Fruit fly (Drosophila melanogaster): ENCODE results near the gene CG3062.

Gene CG3062

DNA sequence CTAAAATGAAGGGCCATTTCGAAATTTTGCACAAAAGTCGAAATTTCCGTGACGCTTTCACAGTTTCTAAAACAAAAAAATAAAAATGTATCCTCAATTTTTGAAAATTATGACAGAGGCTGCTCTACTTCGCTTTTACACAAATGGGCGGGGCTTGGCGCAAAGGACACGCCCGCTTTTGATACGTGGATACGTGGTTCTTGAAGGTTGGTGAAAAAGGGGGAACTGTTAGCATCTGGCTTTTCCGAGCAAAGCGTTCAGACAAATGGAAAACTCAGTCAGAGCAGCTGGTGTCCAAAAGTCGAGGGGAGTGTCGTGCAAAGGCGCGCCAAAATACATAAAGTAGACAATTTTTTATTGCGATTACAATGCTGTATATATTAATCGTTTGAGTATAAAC, at the start of gene CG3062:
Gene CG3062 (minus strand): TSS at position 101 of the 400 bp plus-strand sequence.
- no peak for TF ChIP-seq CG17801 (GFP tag; optimal IDR thresholded peaks at IDR 0.05; ENCODE audit: partially characterized antibody)

DNA sequence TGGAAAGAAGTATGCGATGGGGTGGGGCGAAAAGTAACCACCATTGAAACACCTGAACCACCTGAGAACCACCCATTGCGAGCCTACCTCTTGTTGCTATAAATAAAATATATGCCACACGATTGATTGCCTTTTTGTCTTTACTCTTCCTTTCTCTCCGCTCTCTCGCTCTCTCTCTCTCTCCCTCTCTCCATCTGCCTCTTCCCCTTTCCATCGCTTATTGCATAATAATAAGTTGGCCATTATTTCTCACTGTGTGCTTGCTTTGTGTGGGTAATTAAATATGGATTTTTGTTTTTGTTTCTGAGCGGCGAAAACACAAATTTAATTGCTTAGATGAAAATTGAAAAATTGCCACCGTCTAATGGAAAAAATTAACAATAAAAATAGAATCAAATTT, 49.4 kb upstream of the CG3062 start:
- no peak for TF ChIP-seq CG17801 (GFP tag; optimal IDR thresholded peaks at IDR 0.05; ENCODE audit: partially characterized antibody)

DNA sequence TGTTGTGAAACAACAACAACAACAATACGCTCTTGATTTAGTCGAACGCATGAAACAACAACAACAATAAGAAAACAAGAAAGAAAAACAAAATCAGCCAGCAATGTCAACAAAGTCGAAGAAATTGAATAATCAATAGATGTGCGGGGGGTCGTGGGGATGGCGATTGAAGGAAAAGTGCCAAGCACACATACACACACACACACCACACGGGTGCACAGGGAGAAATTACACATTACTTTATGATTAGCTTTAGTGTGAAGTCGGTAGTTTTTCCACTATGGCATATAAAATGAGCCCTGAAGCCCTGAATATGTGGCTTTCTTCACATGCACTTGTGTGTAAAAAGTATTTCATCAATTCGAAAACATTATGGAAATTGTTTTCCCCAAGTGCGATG, 48.3 kb upstream of the CG3062 start:
- TF ChIP-seq CG17801 (GFP tag; optimal IDR thresholded peaks at IDR 0.05; ENCODE audit: partially characterized antibody), result no peak

DNA sequence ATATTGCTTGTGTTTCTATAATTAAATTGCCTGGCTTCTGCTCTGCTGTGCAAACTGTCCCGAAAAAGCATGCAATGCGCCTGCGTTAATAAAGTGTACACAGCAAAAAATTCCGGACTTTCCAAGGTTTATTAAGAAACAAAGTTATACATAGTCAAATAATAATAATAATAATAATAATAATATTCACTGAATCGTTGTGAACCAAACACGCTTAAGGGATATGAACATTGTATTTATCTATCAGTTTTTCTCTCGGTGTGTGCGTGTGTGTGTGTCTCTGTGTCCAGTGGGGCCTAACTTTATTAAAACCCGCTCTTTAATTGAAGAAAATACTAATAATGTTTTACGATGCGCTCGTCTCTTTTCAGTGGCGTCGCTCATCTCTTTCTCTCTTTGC, 46.6 kb upstream of the CG3062 start:
- TF ChIP-seq CG17801 (GFP tag; optimal IDR thresholded peaks at IDR 0.05; ENCODE audit: partially characterized antibody), result no peak

DNA sequence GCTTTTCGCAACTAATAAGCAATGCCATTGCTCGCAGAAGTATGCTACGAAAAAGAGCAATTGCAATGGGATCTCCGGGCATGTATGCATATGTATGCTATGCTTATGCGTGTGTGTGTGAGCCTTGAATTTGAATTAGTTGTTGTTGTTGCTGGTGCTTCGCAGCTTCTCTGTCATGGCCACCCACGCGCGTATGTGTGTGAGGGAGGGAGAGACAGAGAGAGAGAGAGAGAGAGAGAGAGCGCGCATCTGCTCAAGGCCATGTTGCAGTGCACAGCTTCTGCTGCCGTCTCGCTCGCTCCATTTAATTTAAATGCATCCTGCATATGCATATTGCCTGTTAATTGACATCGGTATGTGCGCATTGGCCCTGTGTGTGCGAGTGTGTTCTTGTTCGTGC, 46.1 kb upstream of the CG3062 start:
- no peak for TF ChIP-seq CG17801 (GFP tag; optimal IDR thresholded peaks at IDR 0.05; ENCODE audit: partially characterized antibody)

DNA sequence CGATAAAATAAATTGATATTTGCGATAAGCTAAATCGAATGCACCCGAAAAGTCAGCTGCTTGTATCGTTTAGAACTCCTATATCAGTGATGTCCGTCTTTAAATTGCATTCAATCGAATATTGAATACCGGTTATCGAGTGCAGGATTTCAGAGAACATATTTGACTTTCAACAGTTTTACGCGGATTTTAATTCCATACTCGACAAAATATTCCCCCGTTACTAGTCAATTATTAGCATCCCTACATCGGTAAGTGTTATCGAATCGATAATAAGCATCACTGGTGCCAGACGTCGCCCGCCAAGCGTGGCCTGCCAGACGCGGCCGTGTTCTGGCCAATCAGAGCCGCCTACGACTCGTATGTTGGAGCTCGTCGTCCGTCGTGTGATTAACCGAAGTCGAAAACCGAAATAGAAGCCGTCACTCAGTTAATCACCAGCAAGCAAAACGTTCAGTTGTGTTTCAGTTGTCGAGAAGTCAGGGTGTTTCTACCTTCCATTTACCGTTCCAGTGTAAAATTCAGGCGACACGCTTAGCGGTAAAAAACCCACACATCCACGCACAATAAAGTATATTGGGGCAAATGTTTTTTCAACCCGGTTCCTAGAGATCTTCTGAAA, 43.2 kb upstream of the CG3062 start, which contains the start of gene ctp:
Gene ctp (plus strand): TSS at position 23 of the 622 bp plus-strand sequence.
- TF ChIP-seq CG17801 (GFP tag; optimal IDR thresholded peaks at IDR 0.05; ENCODE audit: partially characterized antibody), result peak; percentile 81

DNA sequence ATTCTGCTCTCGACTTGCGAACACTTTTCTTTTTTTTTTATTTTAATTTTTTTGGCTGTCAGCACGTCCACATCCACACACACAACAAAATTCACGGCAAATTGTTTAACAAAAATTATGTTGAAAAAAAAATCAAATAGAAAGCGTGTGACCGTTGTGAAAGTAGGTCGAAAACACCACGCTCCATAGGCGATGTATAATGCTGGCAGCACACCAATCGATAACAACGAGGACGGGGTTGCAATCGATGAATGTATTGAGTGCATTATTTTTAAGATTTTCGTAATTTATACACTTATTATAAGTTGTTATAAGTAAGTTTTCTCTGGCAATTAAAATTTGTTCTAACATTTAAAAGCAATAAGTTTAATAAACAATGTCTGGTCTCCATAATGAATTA, 42.1 kb upstream of the CG3062 start, which contains the start of gene Pp2C1:
Gene Pp2C1 (minus strand): TSS at position 181 of the 400 bp plus-strand sequence.
- no peak for TF ChIP-seq CG17801 (GFP tag; optimal IDR thresholded peaks at IDR 0.05; ENCODE audit: partially characterized antibody)

DNA sequence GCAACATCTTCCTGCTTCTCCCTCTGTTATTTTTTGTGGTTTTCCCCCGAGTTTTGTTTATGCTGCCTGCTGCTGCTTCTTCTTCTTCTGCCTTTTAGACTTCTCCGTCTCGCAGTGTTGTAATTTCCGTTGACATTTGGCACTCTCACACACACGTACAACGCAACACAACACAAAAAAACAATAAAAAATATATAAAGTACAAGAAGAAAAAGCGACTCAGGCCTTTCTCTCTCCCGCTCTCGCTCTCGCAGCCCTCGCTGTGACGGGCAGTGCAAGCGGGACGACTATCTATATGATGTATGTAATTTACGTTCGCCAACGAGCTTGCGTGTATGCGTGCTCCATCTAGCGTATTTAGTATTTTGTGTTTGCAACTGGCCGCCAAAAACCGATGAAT, 41.5 kb upstream of the CG3062 start:
- peak; percentile 94 for TF ChIP-seq CG17801 (GFP tag; optimal IDR thresholded peaks at IDR 0.05; ENCODE audit: partially characterized antibody)

DNA sequence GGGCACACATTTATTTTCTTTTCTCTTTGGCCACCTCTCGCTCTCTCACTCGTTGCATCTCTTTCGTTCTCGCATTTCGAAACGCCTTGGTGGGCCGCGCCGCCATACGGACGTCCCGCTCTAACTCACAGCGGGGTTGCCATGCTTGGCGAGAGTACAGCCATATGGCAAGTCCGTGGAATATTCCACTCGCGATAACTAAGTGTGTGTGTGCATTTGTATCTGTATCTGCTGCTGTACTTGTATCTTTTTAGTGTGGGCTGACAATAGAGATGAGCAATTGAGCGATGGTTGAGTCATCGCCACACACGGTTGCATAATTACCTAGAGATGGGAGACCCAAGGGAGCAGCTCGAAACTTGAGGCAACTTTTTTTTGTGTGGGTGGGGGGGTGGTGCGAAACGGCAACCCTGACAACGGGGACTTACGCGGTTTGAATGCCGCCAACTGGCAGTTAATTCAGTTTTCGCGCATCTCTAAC, 39.8 kb upstream of the CG3062 start:
- TF ChIP-seq CG17801 (GFP tag; optimal IDR thresholded peaks at IDR 0.05; ENCODE audit: partially characterized antibody), result peak; percentile 86

DNA sequence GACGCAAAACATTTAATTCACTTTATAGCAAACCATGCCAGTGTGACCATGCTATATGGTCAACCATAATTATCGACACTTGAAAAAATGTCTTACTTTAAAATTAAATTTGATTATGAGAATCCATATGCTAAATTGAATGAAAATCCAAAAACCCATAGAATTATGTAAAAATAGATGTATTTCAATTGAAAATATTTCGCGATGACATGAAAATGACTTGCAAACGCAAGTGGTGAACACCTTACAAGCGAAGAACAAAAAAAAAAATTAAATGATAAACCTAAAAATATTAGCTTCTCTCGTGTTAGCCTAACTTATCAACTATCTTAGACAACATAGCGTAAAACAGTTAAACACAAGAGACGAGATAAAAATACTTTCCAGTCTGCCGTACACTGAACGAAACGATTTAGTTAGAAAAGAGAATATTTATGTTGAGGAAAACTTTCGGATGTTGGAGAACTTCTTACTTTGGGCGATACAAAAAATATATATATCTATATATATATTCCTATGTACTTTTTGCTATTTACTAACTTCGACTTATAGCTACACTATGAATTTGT, 35.2 kb upstream of the CG3062 start:
- TF ChIP-seq CG17801 (GFP tag; optimal IDR thresholded peaks at IDR 0.05; ENCODE audit: partially characterized antibody), result peak; percentile 57

DNA sequence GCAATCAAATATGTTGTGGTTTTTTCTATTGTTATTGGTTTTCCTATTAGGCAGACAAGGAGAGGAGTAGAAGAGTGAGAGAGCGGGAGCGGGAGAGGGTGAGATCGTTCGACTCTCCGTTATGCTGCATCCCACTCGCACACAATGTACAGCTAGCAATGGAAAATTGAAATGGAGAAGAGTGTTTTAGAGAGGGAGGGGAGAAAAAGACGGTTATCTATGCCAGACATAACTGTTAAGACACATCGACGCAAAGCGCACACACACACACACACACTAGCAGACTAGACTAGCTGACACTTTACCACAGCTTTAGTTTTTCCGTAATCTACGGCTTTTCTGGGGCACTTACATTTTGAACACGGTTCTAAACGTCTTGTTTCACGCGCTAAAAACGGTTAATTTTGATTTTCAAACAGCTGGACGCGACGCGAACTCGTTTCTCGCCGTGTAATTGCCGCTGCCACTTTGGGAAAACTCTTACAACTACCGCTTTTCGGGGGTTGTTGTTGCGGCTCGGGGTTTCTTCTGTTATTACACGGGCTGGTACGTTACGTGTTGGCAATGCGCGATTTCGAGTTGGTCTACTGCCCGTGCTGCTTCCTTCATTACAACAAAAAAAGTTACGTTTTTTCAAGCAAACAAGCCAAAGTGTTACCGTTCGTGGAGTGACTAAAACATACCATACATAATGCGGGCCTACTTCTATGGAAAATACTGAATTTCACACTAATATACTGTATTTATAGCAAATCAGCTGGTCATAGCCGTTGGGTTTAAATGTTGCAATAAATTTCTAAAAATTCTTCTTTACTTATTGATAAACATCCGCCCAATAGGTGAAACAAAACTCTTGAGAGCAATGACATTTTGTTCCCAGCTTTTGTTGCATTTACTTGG, 34.5 kb upstream of the CG3062 start, which contains the start of gene fzr:
Gene fzr (minus strand): TSS at position 625 of the 900 bp plus-strand sequence.
- no peak for TF ChIP-seq CG17801 (GFP tag; optimal IDR thresholded peaks at IDR 0.05; ENCODE audit: partially characterized antibody)

DNA sequence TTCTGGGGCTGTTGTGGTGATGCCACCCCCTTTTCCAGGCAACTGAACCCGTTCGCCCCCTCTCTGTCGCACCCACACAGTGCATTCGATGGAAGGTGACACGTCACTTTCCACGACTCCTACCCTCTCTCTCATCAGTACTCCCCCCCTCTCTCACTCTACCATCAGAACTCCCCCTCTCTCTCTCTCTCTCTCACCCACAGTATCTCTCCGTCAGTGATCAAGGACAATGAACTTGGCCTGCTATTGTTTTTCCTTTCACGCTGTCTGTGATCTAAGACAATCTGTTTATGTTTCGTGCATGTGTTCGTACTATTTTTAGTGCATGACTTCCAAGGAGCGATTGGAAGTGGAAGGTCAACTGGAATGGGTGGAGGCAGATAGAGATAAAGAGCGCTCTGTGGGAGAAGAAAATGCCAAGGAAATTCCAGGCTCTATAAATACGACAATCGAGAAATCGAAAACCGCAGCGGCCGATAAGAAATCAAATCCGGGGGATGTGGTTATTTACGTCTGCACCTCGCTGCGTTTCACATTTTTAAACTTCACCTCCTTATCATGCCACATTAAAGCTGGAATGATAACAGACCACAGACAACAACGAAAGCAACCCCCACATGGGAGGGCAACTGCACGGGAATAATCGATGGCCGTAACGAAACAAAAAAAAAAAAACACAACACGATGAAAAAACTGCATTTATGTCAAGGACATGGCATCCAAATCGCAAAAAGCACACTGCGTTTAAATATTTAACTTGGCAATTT, 33.7 kb upstream of the CG3062 start:
- no peak for TF ChIP-seq CG17801 (GFP tag; optimal IDR thresholded peaks at IDR 0.05; ENCODE audit: partially characterized antibody)

DNA sequence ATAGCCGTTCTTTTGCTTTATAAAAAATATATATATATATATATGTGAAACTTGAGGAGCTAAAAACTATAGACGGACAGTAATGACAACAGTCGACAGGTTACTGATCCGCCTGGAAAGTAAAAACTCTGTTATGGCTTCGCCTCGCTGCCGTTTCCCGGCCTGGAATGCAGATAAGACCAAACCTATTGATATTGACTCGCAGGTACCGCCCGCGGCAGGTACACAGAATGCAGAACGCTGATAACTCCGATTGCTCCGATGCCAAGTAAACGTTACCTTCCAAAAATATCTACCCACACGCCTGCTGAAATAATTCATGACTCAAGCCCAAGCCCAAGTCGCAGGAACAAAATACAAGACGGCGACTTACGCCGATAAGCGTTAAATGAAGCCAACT, 32.8 kb upstream of the CG3062 start:
- TF ChIP-seq CG17801 (GFP tag; optimal IDR thresholded peaks at IDR 0.05; ENCODE audit: partially characterized antibody), result no peak

DNA sequence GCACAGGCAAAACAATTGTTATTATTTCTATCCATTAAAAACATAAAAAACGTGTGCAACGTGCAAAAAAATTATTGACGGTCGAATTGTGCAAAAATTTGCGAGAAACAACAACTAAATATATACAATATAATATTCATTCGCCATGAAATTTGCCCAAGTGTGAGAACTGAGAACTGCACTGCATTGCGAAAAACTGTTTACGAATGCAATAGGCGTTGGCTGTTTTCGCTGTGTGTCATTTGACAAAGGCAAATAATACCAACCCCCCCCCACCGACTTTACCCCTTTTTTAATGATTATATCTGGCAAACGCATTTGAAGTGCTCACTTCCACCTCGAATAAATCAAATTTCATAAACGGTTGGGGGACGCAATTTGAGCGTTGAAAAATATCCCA, 30.4 kb upstream of the CG3062 start:
- peak; percentile 5 for TF ChIP-seq CG17801 (GFP tag; optimal IDR thresholded peaks at IDR 0.05; ENCODE audit: partially characterized antibody)

DNA sequence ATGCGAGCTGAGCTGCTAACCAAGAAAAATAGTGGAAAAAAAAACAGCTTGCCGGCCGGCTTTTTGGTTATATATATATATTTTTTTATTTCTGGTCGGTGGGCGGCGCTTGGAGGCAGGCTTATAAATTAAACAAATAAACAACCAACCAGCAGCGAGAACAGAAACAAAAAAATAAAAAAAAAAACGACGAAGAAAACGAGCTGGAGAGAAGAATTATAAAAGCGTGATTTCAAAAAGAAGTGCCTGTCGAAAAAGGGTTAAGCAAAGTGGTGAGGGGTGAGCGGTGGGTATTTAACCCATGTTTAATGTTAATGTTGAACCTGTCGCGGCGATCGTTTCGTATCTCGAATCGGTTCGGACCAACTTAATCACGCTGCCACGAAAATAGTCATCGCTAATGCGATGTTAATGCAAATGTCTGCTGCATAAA, 26.5 kb upstream of the CG3062 start:
- TF ChIP-seq CG17801 (GFP tag; optimal IDR thresholded peaks at IDR 0.05; ENCODE audit: partially characterized antibody), result no peak
